Fruit fly (Drosophila melanogaster) ovary, adult (tissue): Measurements from ENCODE around the gene Unc50.

Source experiments
- CG17801 ChIP-seq: fragments of 200-800 bp; optimal IDR thresholded peaks from 2 replicates; lab custom pipeline; 2019; ENCODE audit warnings: missing biosample characterization, mild to moderate bottlenecking, missing genetic modification characterization, moderate library complexity; ENCODE audit not compliant: partially characterized antibody

The Unc50 gene

dm6 chr3R:8676560-8677000 is at the start of gene Unc50, which contains the start of the genes CG11755 and CG8043:
Gene Unc50 (minus strand): TSS chr3R:8676613.
Gene CG11755 (plus strand): TSS chr3R:8676915.
Gene CG8043 (plus strand): TSS chr3R:8676915.
- peak; percentile 88 for TF ChIP-seq CG17801

- no peak for TF ChIP-seq CG17801
These were observed 48.8 kb upstream of the Unc50 start, which contains the start of gene ouib for dm6 chr3R:8725179-8725578. Gene ouib (plus strand): TSS chr3R:8725479.

dm6 chr3R:8722962-8723548 is 46.6 kb upstream of the Unc50 start, which contains the start of gene nom:
Gene nom (plus strand): TSS chr3R:8723174.
- TF ChIP-seq CG17801: no peak

dm6 chr3R:8721071-8721470 is 44.7 kb upstream of the Unc50 start, which contains the start of gene CG8136:
Gene CG8136 (plus strand): TSS chr3R:8721371.
- no peak for TF ChIP-seq CG17801

- TF ChIP-seq CG17801: no peak
These were observed 42.5 kb upstream of the Unc50 start, which contains the start of gene CG11760 for dm6 chr3R:8718898-8719297. Gene CG11760 (plus strand): TSS chr3R:8719198.

dm6 chr3R:8718356-8718755 is 41.9 kb upstream of the Unc50 start, which contains the start of gene Cks85A:
Gene Cks85A (minus strand): TSS chr3R:8718456.
- TF ChIP-seq CG17801: no peak

dm6 chr3R:8716551-8716879 is 40.1 kb upstream of the Unc50 start:
- no peak for TF ChIP-seq CG17801

dm6 chr3R:8715851-8716550 is 39.6 kb upstream of the Unc50 start, which contains the start of gene TMEM216:
Gene TMEM216 (plus strand): TSS chr3R:8716243.
- peak; percentile 2 for TF ChIP-seq CG17801

dm6 chr3R:8715371-8715770 is 39.0 kb upstream of the Unc50 start:
- no peak for TF ChIP-seq CG17801

dm6 chr3R:8712722-8713131 is 36.3 kb upstream of the Unc50 start, which contains the start of gene CG8112:
Gene CG8112 (plus strand): TSS chr3R:8712933.
- peak; percentile 76 for TF ChIP-seq CG17801

dm6 chr3R:8711890-8712449 is 35.6 kb upstream of the Unc50 start:
- no peak for TF ChIP-seq CG17801

- no peak for TF ChIP-seq CG17801
These were observed 30.8 kb upstream of the Unc50 start for dm6 chr3R:8707166-8707565.

dm6 chr3R:8705323-8706097 is 29.1 kb upstream of the Unc50 start:
- TF ChIP-seq CG17801: no peak

dm6 chr3R:8704669-8705068 is 28.3 kb upstream of the Unc50 start:
- no peak for TF ChIP-seq CG17801

dm6 chr3R:8701197-8701596 is 24.8 kb upstream of the Unc50 start:
- no peak for TF ChIP-seq CG17801

dm6 chr3R:8700660-8701059 is 24.2 kb upstream of the Unc50 start:
- TF ChIP-seq CG17801: no peak

- TF ChIP-seq CG17801: no peak
These were observed 22.8 kb upstream of the Unc50 start for dm6 chr3R:8699230-8699629.
